Fruit fly (Drosophila melanogaster): ENCODE data around the gene okr.

Gene okr

dm6 chr2L:2992664-2993174 lies at the start of gene okr, which contains the start of gene CG3558 (continued):
- no peak for TF ChIP-seq pita (GFP tag; optimal IDR thresholded peaks at IDR 0.05)
- no peak for TF ChIP-seq eve (GFP tag; optimal IDR thresholded peaks at IDR 0.05)
- peak; percentile 24 for TF ChIP-seq grau (tag; optimal IDR thresholded peaks at IDR 0.05)
- peak; percentile 70 to 95 for TF ChIP-seq crp (GFP tag; optimal IDR thresholded peaks at IDR 0.05)
- TF ChIP-seq stwl (tag; optimal IDR thresholded peaks at IDR 0.05): peak; percentile 74
- TF ChIP-seq CG1647 (GFP tag; optimal IDR thresholded peaks at IDR 0.05): peak; percentile 19
- no peak for TF ChIP-seq Bdp1 (GFP tag; optimal IDR thresholded peaks at IDR 0.05)
- peak; percentile 91 for TF ChIP-seq unc-4 (GFP tag; IDR thresholded peaks at IDR 0.05; ENCODE audit: partially characterized antibody)
- no peak for TF ChIP-seq shn (GFP tag; optimal IDR thresholded peaks at IDR 0.05)
- peak; percentile 23 for TF ChIP-seq CG2120 (GFP tag; optimal IDR thresholded peaks at IDR 0.05)
- no peak for TF ChIP-seq CG9727 (GFP tag; optimal IDR thresholded peaks at IDR 0.05)
- TF ChIP-seq CkIIα-i1 (GFP tag; IDR thresholded peaks at IDR 0.05): no peak
- no peak for TF ChIP-seq CG17612 (GFP tag; IDR thresholded peaks at IDR 0.05)
- TF ChIP-seq mirr (GFP tag; optimal IDR thresholded peaks at IDR 0.05): no peak
- no peak for TF ChIP-seq ase (GFP tag; IDR thresholded peaks at IDR 0.05)
- peak; percentile 47 for TF ChIP-seq Elba2 (GFP tag; optimal IDR thresholded peaks at IDR 0.05)
- TF ChIP-seq CG13296 (GFP tag; optimal IDR thresholded peaks at IDR 0.05): no peak
- no peak for TF ChIP-seq disco-r (GFP tag; optimal IDR thresholded peaks at IDR 0.05)
- TF ChIP-seq Fer1 (GFP tag; optimal IDR thresholded peaks at IDR 0.05): no peak
- TF ChIP-seq CG10366 (GFP tag; IDR thresholded peaks at IDR 0.05): no peak
- TF ChIP-seq NfI (GFP tag; optimal IDR thresholded peaks at IDR 0.05): no peak
- no peak for TF ChIP-seq lmd (GFP tag; IDR thresholded peaks at IDR 0.05)
- TF ChIP-seq Eip74EF (GFP tag; optimal IDR thresholded peaks at IDR 0.05): peak in 1 of 2 experiments; percentile 52
- TF ChIP-seq usp (GFP tag; optimal IDR thresholded peaks at IDR 0.05): no peak
- no peak for TF ChIP-seq pb (GFP tag; optimal IDR thresholded peaks at IDR 0.05)
- TF ChIP-seq Oaz (GFP tag; IDR thresholded peaks at IDR 0.05): no peak
- no peak for TF ChIP-seq sisA (GFP tag; IDR thresholded peaks at IDR 0.05)
- TF ChIP-seq lab (GFP tag; optimal IDR thresholded peaks at IDR 0.05): no peak
- no peak for TF ChIP-seq cas (GFP tag; IDR thresholded peaks at IDR 0.05)
- no peak for TF ChIP-seq tap (tag; optimal IDR thresholded peaks at IDR 0.05)
- TF ChIP-seq CG5180 (GFP tag; optimal IDR thresholded peaks at IDR 0.05): no peak
- TF ChIP-seq slou (GFP tag; optimal IDR thresholded peaks at IDR 0.05): no peak
- TF ChIP-seq CG6791 (GFP tag; IDR thresholded peaks at IDR 0.05; ENCODE audit: partially characterized antibody): peak; percentile 73
- TF ChIP-seq CG1832 (GFP tag; optimal IDR thresholded peaks at IDR 0.05): no peak
- TF ChIP-seq gfzf (GFP tag; optimal IDR thresholded peaks at IDR 0.05): peak; percentile 57
- no peak for TF ChIP-seq CG9817 (tag; optimal IDR thresholded peaks at IDR 0.05)
- peak; percentile 83 for TF ChIP-seq knrl (GFP tag; IDR thresholded peaks at IDR 0.05; ENCODE audit: partially characterized antibody)
- TF ChIP-seq E2f2 (GFP tag; IDR thresholded peaks at IDR 0.05): peak; percentile 88
- no peak for TF ChIP-seq gcm2 (GFP tag; optimal IDR thresholded peaks at IDR 0.05)
- no peak for TF ChIP-seq CG12299 (tag; optimal IDR thresholded peaks at IDR 0.05)
- no peak for TF ChIP-seq scrt (GFP tag; optimal IDR thresholded peaks at IDR 0.05)
- no peak for TF ChIP-seq gem (tag; optimal IDR thresholded peaks at IDR 0.05)
- peak; percentile 54 for TF ChIP-seq CG10267 (tag; optimal IDR thresholded peaks at IDR 0.05)
- no peak for TF ChIP-seq so (GFP tag; IDR thresholded peaks at IDR 0.05)
- TF ChIP-seq p53 (GFP tag; optimal IDR thresholded peaks at IDR 0.05): no peak
- TF ChIP-seq CG15073 (GFP tag; optimal IDR thresholded peaks at IDR 0.05): no peak
- peak; percentile 93 for TF ChIP-seq Dll (GFP tag; IDR thresholded peaks at IDR 0.05; ENCODE audit: partially characterized antibody)
- peak; percentile 82 for TF ChIP-seq CG1603 (tag; optimal IDR thresholded peaks at IDR 0.05)
- TF ChIP-seq CG12391 (tag; optimal IDR thresholded peaks at IDR 0.05): peak; percentile 9
- TF ChIP-seq CG6813 (GFP tag; optimal IDR thresholded peaks at IDR 0.05): no peak
